Worm (Caenorhabditis elegans) whole organism, mixed stage, embryonic: Measurements from ENCODE around the gene nhx-4.

Experiments used
- blmp-1 ChIP-seq: fragments of 150-350 bp; optimal IDR thresholded peaks from 2 replicates; lab custom pipeline; 2014; ENCODE audit warnings: missing biosample characterization, missing genetic modification characterization
- ceh-39 ChIP-seq: fragments of 150-350 bp; optimal IDR thresholded peaks from 2 replicates; lab custom pipeline; 2014; ENCODE audit warnings: missing biosample characterization, missing genetic modification characterization
- ceh-43 ChIP-seq: fragments of 200-800 bp; sonication (Bioruptor generic); optimal IDR thresholded peaks from 2 replicates; lab custom pipeline; 2018; ENCODE audit warnings: mild to moderate bottlenecking, missing genetic modification characterization, moderate library complexity, missing compliant biosample characterization
- ceh-83 ChIP-seq: fragments of 200-800 bp; sonication (Bioruptor generic); optimal IDR thresholded peaks from 2 replicates; lab custom pipeline; 2018; ENCODE audit warnings: mild to moderate bottlenecking, missing genetic modification characterization, missing compliant biosample characterization
- ces-1 ChIP-seq: fragments of 150-350 bp; optimal IDR thresholded peaks from 2 replicates; lab custom pipeline; 2014; ENCODE audit warnings: missing biosample characterization, missing genetic modification reagents, missing genetic modification characterization
- drap-1 ChIP-seq: fragments of 200-800 bp; sonication (Bioruptor generic); optimal IDR thresholded peaks from 3 replicates; lab custom pipeline; 2018; ENCODE audit warnings: mild to moderate bottlenecking, missing genetic modification characterization, missing compliant biosample characterization
- elt-1 ChIP-seq: sonication (generic microtip); optimal IDR thresholded peaks from 2 replicates; lab custom pipeline; 2017; ENCODE audit warnings: missing genetic modification characterization, mild to moderate bottlenecking, missing compliant biosample characterization, antibody characterized with exemption, moderate library complexity, borderline replicate concordance; ENCODE audit not compliant: insufficient read depth
- elt-3 ChIP-seq: fragments of 150-350 bp; optimal IDR thresholded peaks from 2 replicates; lab custom pipeline; 2014; ENCODE audit warnings: missing biosample characterization, missing genetic modification characterization
- flh-1 ChIP-seq: fragments of 200-800 bp; sonication (Bioruptor generic); optimal IDR thresholded peaks from 2 replicates; lab custom pipeline; 2018; ENCODE audit warnings: mild to moderate bottlenecking, missing genetic modification characterization, moderate library complexity, missing compliant biosample characterization
- ham-2 ChIP-seq: fragments of 200-800 bp; sonication (Bioruptor generic); optimal IDR thresholded peaks from 2 replicates; lab custom pipeline; 2018; ENCODE audit warnings: mild to moderate bottlenecking, missing genetic modification characterization, missing compliant biosample characterization
- hlh-1 ChIP-seq: fragments of 150-350 bp; optimal IDR thresholded peaks from 2 replicates; lab custom pipeline; 2014; ENCODE audit warnings: missing biosample characterization, missing genetic modification reagents, missing genetic modification characterization
- lin-13 ChIP-seq: fragments of 150-350 bp; optimal IDR thresholded peaks from 2 replicates; lab custom pipeline; 2014; ENCODE audit warnings: missing biosample characterization, missing genetic modification characterization
- lin-32 ChIP-seq: fragments of 200-800 bp; sonication (Bioruptor generic); optimal IDR thresholded peaks from 2 replicates; lab custom pipeline; 2018; ENCODE audit warnings: mild to moderate bottlenecking, missing genetic modification characterization, missing compliant biosample characterization
- lsy-2 ChIP-seq: fragments of 150-350 bp; optimal IDR thresholded peaks from 2 replicates; lab custom pipeline; 2014; ENCODE audit warnings: missing biosample characterization, missing genetic modification characterization
- mab-5 ChIP-seq: fragments of 150-350 bp; optimal IDR thresholded peaks from 2 replicates; lab custom pipeline; 2014; ENCODE audit warnings: missing biosample characterization, missing genetic modification characterization
- mep-1 ChIP-seq: fragments of 150-350 bp; optimal IDR thresholded peaks from 2 replicates; lab custom pipeline; 2017; ENCODE audit warnings: missing biosample characterization, missing genetic modification reagents, missing genetic modification characterization, inconsistent platforms
- mls-2 ChIP-seq: sonication (generic microtip); optimal IDR thresholded peaks from 2 replicates; lab custom pipeline; 2016; ENCODE audit warnings: mild to moderate bottlenecking, missing genetic modification characterization, moderate library complexity, missing compliant biosample characterization
- nhr-2 ChIP-seq: fragments of 150-350 bp; optimal IDR thresholded peaks from 2 replicates; lab custom pipeline; 2014; ENCODE audit warnings: missing biosample characterization, missing genetic modification characterization
- nhr-237 ChIP-seq: fragments of 150-350 bp; optimal IDR thresholded peaks from 2 replicates; lab custom pipeline; 2014; ENCODE audit warnings: missing biosample characterization, missing genetic modification characterization
- pha-4 ChIP-seq: fragments of 150-350 bp; optimal IDR thresholded peaks from 2 replicates; lab custom pipeline; 2018; ENCODE audit warnings: missing biosample characterization, missing genetic modification reagents, missing genetic modification characterization
- sem-2 ChIP-seq: fragments of 200-800 bp; sonication (Bioruptor generic); optimal IDR thresholded peaks from 2 replicates; lab custom pipeline; 2018; ENCODE audit warnings: mild to moderate bottlenecking, missing genetic modification characterization, missing compliant biosample characterization
- sptf-1 ChIP-seq: sonication (generic microtip); optimal IDR thresholded peaks from 2 replicates; lab custom pipeline; 2017; ENCODE audit warnings: mild to moderate bottlenecking, missing genetic modification characterization, moderate library complexity, missing compliant biosample characterization
- tbx-8 ChIP-seq: fragments of 200-800 bp; sonication (Bioruptor generic); optimal IDR thresholded peaks from 2 replicates; lab custom pipeline; 2018; ENCODE audit warnings: mild to moderate bottlenecking, missing genetic modification characterization, moderate library complexity, missing compliant biosample characterization
- unc-120 ChIP-seq: sonication (generic microtip); optimal IDR thresholded peaks from 2 replicates; lab custom pipeline; 2017; ENCODE audit warnings: missing genetic modification characterization, missing compliant biosample characterization; ENCODE audit not compliant: poor library complexity, severe bottlenecking
- unc-39 ChIP-seq: fragments of 150-350 bp; optimal IDR thresholded peaks from 2 replicates; lab custom pipeline; 2014; ENCODE audit warnings: missing biosample characterization, missing genetic modification characterization
- ztf-11 ChIP-seq: fragments of 150-350 bp; optimal IDR thresholded peaks from 2 replicates; lab custom pipeline; 2014; ENCODE audit warnings: missing biosample characterization, missing genetic modification characterization

Gene nhx-4

ce11 chrX:6904064-6904771, 9.9 kb upstream of the nhx-4 start, which contains the start of gene sid-5:
TSS of gene sid-5 (plus strand) at chrX:6904721.
- TF ChIP-seq hlh-1 (tag; lab: Kevin White, UChicago), result peak; percentile 56
- no peak for TF ChIP-seq mab-5 (tag; lab: Kevin White, UChicago)

ce11 chrX:6905581-6905980, 8.5 kb upstream of the nhx-4 start:
- TF ChIP-seq ces-1 (GFP tag; lab: Kevin White, UChicago) (no peak), flh-1 (GFP tag; lab: Kevin White, UChicago) (no peak), hlh-1 (tag; lab: Kevin White, UChicago) (no peak), nhr-237 (tag; lab: Kevin White, UChicago) (no peak), elt-3 (no peak), mab-5 (tag; lab: Kevin White, UChicago) (no peak), ceh-39 (tag; lab: Kevin White, UChicago) (no peak), lin-32 (GFP tag; lab: Kevin White, UChicago) (no peak)

ce11 chrX:6915279-6915678, 1.2 kb downstream of the nhx-4 start:
- TF ChIP-seq sptf-1 (tag; lab: Kevin White, UChicago), result no peak
- TF ChIP-seq nhr-2 (tag; lab: Kevin White, UChicago), result peak; percentile 11
- TF ChIP-seq elt-1 (tag; lab: Kevin White, UChicago), result no peak
- no peak for TF ChIP-seq ham-2
- no peak for TF ChIP-seq lin-13 (tag; lab: Kevin White, UChicago)
- TF ChIP-seq hlh-1 (tag; lab: Kevin White, UChicago), result peak; percentile 95
- no peak for TF ChIP-seq drap-1 (GFP tag; lab: Kevin White, UChicago)
- TF ChIP-seq lin-32 (GFP tag; lab: Kevin White, UChicago), result no peak

- TF ChIP-seq pha-4 (tag; lab: Kevin White, UChicago), result no peak
- TF ChIP-seq hlh-1 (tag; lab: Kevin White, UChicago), result no peak
- no peak for TF ChIP-seq unc-120 (tag; lab: Kevin White, UChicago)
- TF ChIP-seq nhr-237 (tag; lab: Kevin White, UChicago), result no peak
Measured at ce11 chrX:6916150-6916549, 2.1 kb downstream of the nhx-4 start.

- TF ChIP-seq sem-2 (no peak), mep-1 (no peak), ztf-11 (no peak), lsy-2 (tag; lab: Kevin White, UChicago) (no peak), tbx-8 (GFP tag; lab: Kevin White, UChicago) (no peak), nhr-237 (tag; lab: Kevin White, UChicago) (no peak), mls-2 (tag; lab: Kevin White, UChicago) (no peak)
Measured at ce11 chrX:6920132-6920531, 6.0 kb downstream of the nhx-4 start.

ce11 chrX:6924461-6924860, 10.4 kb downstream of the nhx-4 start, which contains the start of gene otpl-3:
TSS of gene otpl-3 (minus strand) at chrX:6924764.
- TF ChIP-seq ham-2 (no peak), unc-39 (no peak), nhr-237 (tag; lab: Kevin White, UChicago) (no peak), sem-2 (no peak)

ce11 chrX:6926952-6927351, 12.9 kb downstream of the nhx-4 start:
- TF ChIP-seq unc-39, result no peak
- TF ChIP-seq nhr-237 (tag; lab: Kevin White, UChicago), result no peak
- TF ChIP-seq blmp-1 (tag; lab: Kevin White, UChicago), result no peak
- peak; percentile 5 for TF ChIP-seq pha-4 (tag; lab: Kevin White, UChicago)

- no peak for TF ChIP-seq ceh-39 (tag; lab: Kevin White, UChicago)
- peak; percentile 38 for TF ChIP-seq ceh-83 (GFP tag; lab: Kevin White, UChicago)
- TF ChIP-seq ceh-43 (GFP tag; lab: Kevin White, UChicago), result no peak
Measured at ce11 chrX:6928578-6928977, 14.5 kb downstream of the nhx-4 start, which contains the start of gene F14B8.5. TSS of gene F14B8.5 (minus strand) at chrX:6928704.
